Worm (Caenorhabditis elegans) whole organism, L1 larva: ENCODE results near the gene dsb-2.

Source experiments
- C16A3.4 ChIP-seq: fragments of 150-350 bp; optimal IDR thresholded peaks from 2 replicates; lab custom pipeline; 2014; ENCODE audit warnings: missing biosample characterization, missing genetic modification characterization
- F16B12.6 ChIP-seq: fragments of 150-350 bp; optimal IDR thresholded peaks from 2 replicates; lab custom pipeline; 2014; ENCODE audit warnings: missing biosample characterization, missing genetic modification characterization
- Y116A8C.19 ChIP-seq: sonication (generic microtip); optimal IDR thresholded peaks from 2 replicates; lab custom pipeline; 2016; ENCODE audit warnings: missing compliant biosample characterization, missing genetic modification characterization, borderline replicate concordance
- alr-1 ChIP-seq: fragments of 200-800 bp; sonication (Bioruptor generic); optimal IDR thresholded peaks from 2 replicates; lab custom pipeline; 2018; ENCODE audit warnings: borderline replicate concordance, mild to moderate bottlenecking, missing genetic modification characterization, missing compliant biosample characterization
- ama-1 ChIP-seq: fragments of 150-350 bp; optimal IDR thresholded peaks from 2 replicates; lab custom pipeline; 2014
- ceh-63 ChIP-seq: fragments of 200-800 bp; sonication (Bioruptor generic); optimal IDR thresholded peaks from 2 replicates; lab custom pipeline; 2018; ENCODE audit warnings: mild to moderate bottlenecking, missing genetic modification characterization, missing compliant biosample characterization
- ceh-8 ChIP-seq: fragments of 200-800 bp; sonication (Bioruptor generic); optimal IDR thresholded peaks from 2 replicates; lab custom pipeline; 2018; ENCODE audit warnings: mild to moderate bottlenecking, missing genetic modification characterization, moderate library complexity, missing compliant biosample characterization
- ceh-82 ChIP-seq, 3 experiments: fragments of 150-350 bp in 1 of 3; sonication (generic microtip) in 2 of 3; optimal IDR thresholded peaks; 2 replicates each; lab custom pipeline; 2014 to 2017; ENCODE audit warnings: missing biosample characterization in 3 of 3, missing genetic modification characterization in 3 of 3
- dpl-1 ChIP-seq, 3 experiments: fragments of 150-350 bp in 2 of 3; sonication (generic microtip) in 1 of 3; optimal IDR thresholded peaks; 2 replicates each; lab custom pipeline; 2014 to 2017; ENCODE audit warnings: missing biosample characterization in 3 of 3, missing genetic modification characterization in 3 of 3, missing genetic modification reagents in 3 of 3
- dsc-1 ChIP-seq: sonication (generic microtip); optimal IDR thresholded peaks from 2 replicates; lab custom pipeline; 2016; ENCODE audit warnings: mild to moderate bottlenecking, missing genetic modification characterization, missing compliant biosample characterization
- efl-1 ChIP-seq, 4 experiments: fragments of 150-350 bp; optimal IDR thresholded peaks in 3 of 4; peaks in 1 of 4; 1 replicate in 1 of 4; 2 replicates in 3 of 4; lab custom pipeline; 2014; ENCODE audit warnings: missing biosample characterization in 2 of 4, missing genetic modification characterization in 2 of 4, missing genetic modification reagents in 2 of 4
- egl-13 ChIP-seq: sonication (generic microtip); optimal IDR thresholded peaks from 2 replicates; lab custom pipeline; 2016; ENCODE audit warnings: missing genotype, missing genetic modification reagents, missing genetic modification characterization, missing compliant biosample characterization
- egl-27 ChIP-seq, 2 experiments: fragments of 150-350 bp in 1 of 2; sonication (generic microtip); optimal IDR thresholded peaks; 3 replicates each; lab custom pipeline; 2017 to 2018; ENCODE audit warnings: missing biosample characterization in 2 of 2, missing genetic modification characterization in 2 of 2, missing genetic modification reagents in 2 of 2
- elt-2 ChIP-seq: sonication (generic microtip); optimal IDR thresholded peaks from 2 replicates; lab custom pipeline; 2016; ENCODE audit warnings: missing genetic modification characterization, mild to moderate bottlenecking, inconsistent platforms, missing compliant biosample characterization, missing genetic modification reagents
- elt-3 ChIP-seq, 6 experiments: fragments of 150-350 bp in 1 of 6; sonication (generic microtip); optimal IDR thresholded peaks; 2 replicates each; lab custom pipeline; 2017 to 2018; ENCODE audit warnings: missing biosample characterization in 6 of 6, missing genetic modification characterization in 6 of 6, inconsistent platforms in 1 of 6
- fkh-8 ChIP-seq: sonication (generic microtip); optimal IDR thresholded peaks from 2 replicates; lab custom pipeline; 2016; ENCODE audit warnings: mild to moderate bottlenecking, missing genetic modification characterization, missing compliant biosample characterization
- fos-1 ChIP-seq: fragments of 150-350 bp; optimal IDR thresholded peaks from 2 replicates; lab custom pipeline; 2014; ENCODE audit warnings: missing biosample characterization, missing genetic modification characterization
- grh-1 ChIP-seq: fragments of 200-800 bp; sonication (Bioruptor generic); IDR thresholded peaks from 2 replicates; pipeline ENCODE4 v1.3.6; 2022; ENCODE audit warnings: missing genetic modification reagents, missing genetic modification characterization, missing compliant biosample characterization
- hlh-17 ChIP-seq: fragments of 200-800 bp; sonication (Bioruptor generic); optimal IDR thresholded peaks from 2 replicates; lab custom pipeline; 2018; ENCODE audit warnings: missing genetic modification characterization, mild to moderate bottlenecking, missing compliant biosample characterization, moderate library complexity, borderline replicate concordance
- hpl-2 ChIP-seq: fragments of 150-350 bp; optimal IDR thresholded peaks from 2 replicates; lab custom pipeline; 2014; ENCODE audit warnings: missing biosample characterization, missing genetic modification reagents, missing genetic modification characterization
- lin-13 ChIP-seq: fragments of 150-350 bp; optimal IDR thresholded peaks from 2 replicates; lab custom pipeline; 2014; ENCODE audit warnings: missing biosample characterization, missing genetic modification reagents, missing genetic modification characterization
- lin-14 ChIP-seq: fragments of 200-800 bp; sonication (Bioruptor generic); optimal IDR thresholded peaks from 2 replicates; lab custom pipeline; 2018; ENCODE audit warnings: mild to moderate bottlenecking, missing genetic modification characterization, moderate library complexity, missing compliant biosample characterization
- lir-3 ChIP-seq: sonication (generic microtip); optimal IDR thresholded peaks from 2 replicates; lab custom pipeline; 2016; ENCODE audit warnings: mild to moderate bottlenecking, missing genetic modification characterization, moderate library complexity, missing compliant biosample characterization; ENCODE audit not compliant: poor library complexity
- lsy-2 ChIP-seq, 2 experiments: fragments of 150-350 bp; optimal IDR thresholded peaks; 2 replicates each; lab custom pipeline; 2014; ENCODE audit warnings: missing biosample characterization in 2 of 2, missing genetic modification characterization in 2 of 2
- mdl-1 ChIP-seq, 2 experiments: fragments of 150-350 bp; optimal IDR thresholded peaks; 2 replicates each; lab custom pipeline; 2014 to 2017; ENCODE audit warnings: missing biosample characterization in 2 of 2, missing genetic modification characterization in 2 of 2, inconsistent platforms in 1 of 2
- mef-2 ChIP-seq: fragments of 150-350 bp; optimal IDR thresholded peaks from 2 replicates; lab custom pipeline; 2014; ENCODE audit warnings: missing biosample characterization, missing genetic modification characterization
- mep-1 ChIP-seq: fragments of 150-350 bp; optimal IDR thresholded peaks from 2 replicates; lab custom pipeline; 2014; ENCODE audit warnings: missing biosample characterization, missing genetic modification characterization
- nhr-11 ChIP-seq: fragments of 150-350 bp; optimal IDR thresholded peaks from 2 replicates; lab custom pipeline; 2014; ENCODE audit warnings: missing biosample characterization, missing genetic modification characterization
- nhr-12 ChIP-seq: sonication (generic microtip); optimal IDR thresholded peaks from 2 replicates; lab custom pipeline; 2017; ENCODE audit warnings: missing biosample characterization, missing genetic modification characterization
- nhr-19 ChIP-seq: fragments of 200-800 bp; sonication (Bioruptor generic); conservative IDR thresholded peaks from 2 replicates; pipeline ENCODE4 v1.3.6; 2022; ENCODE audit warnings: missing genetic modification characterization, missing compliant biosample characterization
- nhr-28 ChIP-seq: fragments of 150-350 bp; optimal IDR thresholded peaks from 2 replicates; lab custom pipeline; 2014; ENCODE audit warnings: missing biosample characterization, missing genetic modification characterization
- nhr-47 ChIP-seq: sonication (generic microtip); optimal IDR thresholded peaks from 2 replicates; lab custom pipeline; 2016; ENCODE audit warnings: mild to moderate bottlenecking, missing genetic modification characterization, moderate library complexity, missing compliant biosample characterization
- nhr-71 ChIP-seq: sonication (generic microtip); optimal IDR thresholded peaks from 2 replicates; lab custom pipeline; 2016; ENCODE audit warnings: mild to moderate bottlenecking, missing genetic modification characterization, moderate library complexity, missing compliant biosample characterization
- nhr-85 ChIP-seq: sonication (generic microtip); peaks from one replicate; lab custom pipeline; 2016; ENCODE audit warnings: missing genetic modification characterization, inconsistent platforms, missing compliant biosample characterization
- nhr-90 ChIP-seq: sonication (generic microtip); optimal IDR thresholded peaks from 2 replicates; lab custom pipeline; 2016; ENCODE audit warnings: mild to moderate bottlenecking, missing genetic modification characterization, missing compliant biosample characterization; ENCODE audit not compliant: poor library complexity
- pag-3 ChIP-seq: sonication (generic microtip); optimal IDR thresholded peaks from 2 replicates; lab custom pipeline; 2017; ENCODE audit warnings: missing genetic modification characterization, mild to moderate bottlenecking, missing compliant biosample characterization, antibody characterized with exemption, borderline replicate concordance; ENCODE audit not compliant: insufficient read depth
- pqm-1 ChIP-seq: sonication (generic microtip); optimal IDR thresholded peaks from 3 replicates; lab custom pipeline; 2017; ENCODE audit warnings: missing biosample characterization, missing genetic modification characterization
- rnt-1 ChIP-seq: sonication (generic microtip); optimal IDR thresholded peaks from 2 replicates; lab custom pipeline; 2016; ENCODE audit warnings: mild to moderate bottlenecking, missing genetic modification characterization, moderate library complexity, missing compliant biosample characterization
- skn-1 ChIP-seq: fragments of 150-350 bp; optimal IDR thresholded peaks from 2 replicates; lab custom pipeline; 2014; ENCODE audit warnings: missing biosample characterization, missing genetic modification characterization
- snpc-4 ChIP-seq: fragments of 150-350 bp; optimal IDR thresholded peaks from 2 replicates; lab custom pipeline; 2014; ENCODE audit warnings: missing biosample characterization, missing genetic modification characterization
- sox-4 ChIP-seq: sonication (generic microtip); optimal IDR thresholded peaks from 2 replicates; lab custom pipeline; 2016; ENCODE audit warnings: missing genetic modification characterization, missing compliant biosample characterization
- sptf-1 ChIP-seq: fragments of 150-350 bp; optimal IDR thresholded peaks from 2 replicates; lab custom pipeline; 2014; ENCODE audit warnings: missing biosample characterization, missing genetic modification characterization
- tlp-1 ChIP-seq: fragments of 150-350 bp; optimal IDR thresholded peaks from 2 replicates; lab custom pipeline; 2014; ENCODE audit warnings: missing biosample characterization, missing genetic modification characterization
- unc-30 ChIP-seq: sonication (generic microtip); optimal IDR thresholded peaks from 2 replicates; lab custom pipeline; 2017; ENCODE audit warnings: missing biosample characterization, missing genetic modification characterization
- unc-62 ChIP-seq: fragments of 150-350 bp; optimal IDR thresholded peaks from 2 replicates; lab custom pipeline; 2014; ENCODE audit warnings: missing biosample characterization, missing genetic modification reagents, missing genetic modification characterization
- unc-86 ChIP-seq: sonication (generic microtip); optimal IDR thresholded peaks from 2 replicates; lab custom pipeline; 2016; ENCODE audit warnings: missing genetic modification characterization, missing compliant biosample characterization
- xbp-1 ChIP-seq: sonication (generic microtip); optimal IDR thresholded peaks from 2 replicates; lab custom pipeline; 2016; ENCODE audit warnings: missing genetic modification characterization, missing compliant biosample characterization
- zip-4 ChIP-seq: fragments of 200-800 bp; sonication (Bioruptor generic); optimal IDR thresholded peaks from 2 replicates; lab custom pipeline; 2018; ENCODE audit warnings: mild to moderate bottlenecking, missing genetic modification characterization, moderate library complexity, missing compliant biosample characterization

Gene dsb-2

ce11 chrII:14437922-14438458 is 27.1 kb downstream of the dsb-2 start, which contains the start of gene K04B12.2 (continued):
- peak in 2 of 3 experiments; percentile 46 to 66 for TF ChIP-seq ceh-82 (tag; optimal IDR thresholded peaks at IDR 0.05; lab: Kevin White, UChicago)
- TF ChIP-seq dsc-1 (tag; lab: Kevin White, UChicago): no peak
- TF ChIP-seq rnt-1: peak; percentile 48
- TF ChIP-seq nhr-85 (tag; lab: Kevin White, UChicago): peak; percentile 78
- peak; percentile 52 for TF ChIP-seq xbp-1
- TF ChIP-seq nhr-90 (tag; lab: Kevin White, UChicago): peak; percentile 41
- peak; percentile 75 for TF ChIP-seq nhr-71 (tag; lab: Kevin White, UChicago)
- peak in 3 of 6 experiments; percentile 1 to 52 (median 30) for TF ChIP-seq elt-3 (tag; optimal IDR thresholded peaks at IDR 0.05; lab: Kevin White, UChicago)
- peak; percentile 51 for TF ChIP-seq fkh-8 (tag; lab: Kevin White, UChicago)
- TF ChIP-seq unc-62 (GFP tag; lab: Kevin White, UChicago): no peak
- TF ChIP-seq lin-14 (GFP tag; lab: Kevin White, UChicago): peak; percentile 93
- TF ChIP-seq efl-1 (optimal IDR thresholded peaks at IDR 0.05; lab: Kevin White, UChicago): peak; percentile 73 to 89
- TF ChIP-seq efl-1 (GFP tag; optimal IDR thresholded peaks at IDR 0.05 in 1 of 2; lab: Kevin White, UChicago): peak; percentile 63 to 96
- TF ChIP-seq skn-1 (tag; lab: Kevin White, UChicago): peak; percentile 45
- TF ChIP-seq F16B12.6: peak; percentile 16
- TF ChIP-seq mdl-1 (tag; optimal IDR thresholded peaks at IDR 0.05; lab: Kevin White, UChicago): peak in 1 of 2 experiments; percentile 60
- TF ChIP-seq pag-3 (tag; lab: Kevin White, UChicago): no peak
- TF ChIP-seq nhr-19 (GFP tag; lab: Robert Waterston, UW): peak; percentile 50
- TF ChIP-seq nhr-47: peak; percentile 70
- TF ChIP-seq lsy-2 (tag; optimal IDR thresholded peaks at IDR 0.05; lab: Kevin White, UChicago): peak; percentile 35 to 76
- TF ChIP-seq dpl-1 (GFP tag; optimal IDR thresholded peaks at IDR 0.05; lab: Kevin White, UChicago): peak; percentile 57 to 67 (median 63)
- peak in 1 of 2 experiments; percentile 38 for TF ChIP-seq egl-27 (tag; optimal IDR thresholded peaks at IDR 0.05; lab: Kevin White, UChicago)
- TF ChIP-seq pqm-1 (tag; lab: Kevin White, UChicago): peak; percentile 40

DNA sequence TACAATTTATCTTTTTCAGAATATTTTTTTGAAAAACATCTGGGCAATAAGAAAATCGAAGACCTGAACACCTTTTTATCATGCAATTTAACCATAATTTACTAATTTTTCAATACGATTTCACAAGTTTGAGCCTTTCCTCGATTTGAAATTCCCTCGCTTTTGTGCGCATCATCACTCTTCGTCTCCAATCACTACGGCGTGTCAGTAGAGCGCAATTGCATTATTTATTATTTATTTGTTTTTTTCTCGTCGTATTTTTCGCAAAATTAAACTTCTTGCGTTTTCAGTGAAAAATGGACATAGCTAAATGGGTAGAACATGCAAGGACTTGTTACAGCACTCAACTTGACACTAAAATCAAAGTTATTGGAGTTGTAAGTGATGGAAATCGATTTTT is 30.2 kb downstream of the dsb-2 start, which contains the start of gene smg-8:
Gene smg-8, plus strand, starts transcription at position 266 of the 400 bp plus-strand sequence.
- TF ChIP-seq pag-3 (tag; lab: Kevin White, UChicago) (no peak), lir-3 (tag; lab: Kevin White, UChicago) (peak; percentile 18), mef-2 (peak; percentile 20), egl-13 (tag; lab: Kevin White, UChicago) (peak; percentile 73), hpl-2 (no peak), elt-2 (tag; lab: Kevin White, UChicago) (peak; percentile 28), ceh-8 (GFP tag; lab: Kevin White, UChicago) (no peak), ceh-63 (GFP tag; lab: Kevin White, UChicago) (no peak), fos-1 (tag; lab: Kevin White, UChicago) (peak; percentile 83), sptf-1 (no peak), mep-1 (tag; lab: Kevin White, UChicago) (peak; percentile 78), snpc-4 (tag; lab: Kevin White, UChicago) (peak; percentile 56), zip-4 (peak; percentile 20), lin-13 (GFP tag; lab: Kevin White, UChicago) (peak; percentile 79), lsy-2 (tag; optimal IDR thresholded peaks at IDR 0.05; lab: Kevin White, UChicago) (peak; percentile 84 to 93), nhr-28 (no peak), xbp-1 (peak; percentile 75), C16A3.4 (peak; percentile 87), elt-3 (tag; optimal IDR thresholded peaks at IDR 0.05; lab: Kevin White, UChicago) (peak in 2 of 6 experiments; percentile 31 to 33), nhr-85 (tag; lab: Kevin White, UChicago) (peak; percentile 76), ama-1 (no peak), alr-1 (tag; lab: Kevin White, UChicago) (no peak), Y116A8C.19 (tag; lab: Kevin White, UChicago) (no peak), pqm-1 (tag; lab: Kevin White, UChicago) (no peak), unc-30 (tag; lab: Kevin White, UChicago) (no peak), nhr-19 (GFP tag; lab: Robert Waterston, UW) (peak; percentile 73), sox-4 (tag; lab: Kevin White, UChicago) (peak; percentile 14), unc-62 (GFP tag; lab: Kevin White, UChicago) (no peak), unc-86 (tag; lab: Kevin White, UChicago) (peak; percentile 65), nhr-11 (tag; lab: Kevin White, UChicago) (peak; percentile 50), hlh-17 (GFP tag; lab: Kevin White, UChicago) (no peak), grh-1 (GFP tag; lab: Robert Waterston, UW) (no peak), tlp-1 (tag; lab: Kevin White, UChicago) (no peak), nhr-12 (tag; lab: Kevin White, UChicago) (no peak)
